Worm (Caenorhabditis elegans): Measurements from ENCODE around the gene abt-4.

ce11 chrV:343128-343527 lies 12.6 kb upstream of the abt-4 start, which contains the start of gene wago-10:
- TF ChIP-seq him-1 (tag; optimal IDR thresholded peaks at IDR 0.05) = no peak
- no peak for TF ChIP-seq dao-5 (tag; optimal IDR thresholded peaks at IDR 0.05)

All from whole organism, L4/young adult.